Worm (Caenorhabditis elegans) whole organism, young adult: ENCODE results near the gene ZK938.11.

ENCODE experiments used
- D2030.7 ChIP-seq: fragments of 200-800 bp; sonication (Bioruptor generic); IDR thresholded peaks from 2 replicates; pipeline ENCODE4 v1.3.6; 2022; ENCODE audit warnings: missing genetic modification reagents, missing genetic modification characterization, missing compliant biosample characterization
- F33H1.4 ChIP-seq: fragments of 200-800 bp; sonication (Bioruptor generic); IDR thresholded peaks from 2 replicates; pipeline ENCODE4 v1.3.6; 2022; ENCODE audit warnings: missing genetic modification reagents, missing genetic modification characterization, missing compliant biosample characterization
- attf-6 ChIP-seq: fragments of 200-800 bp; sonication (Bioruptor generic); IDR thresholded peaks from 2 replicates; pipeline ENCODE4 v1.3.6; 2022; ENCODE audit warnings: missing genetic modification reagents, missing genetic modification characterization, missing compliant biosample characterization
- dpl-1 ChIP-seq: fragments of 150-350 bp; optimal IDR thresholded peaks from 2 replicates; lab custom pipeline; 2014; ENCODE audit warnings: missing biosample characterization, missing genetic modification reagents, missing genetic modification characterization
- egl-44 ChIP-seq: fragments of 200-800 bp; sonication (Bioruptor generic); IDR thresholded peaks from 2 replicates; pipeline ENCODE4 v1.3.6; 2022; ENCODE audit warnings: missing genetic modification reagents, missing genetic modification characterization, missing compliant biosample characterization
- gei-17 ChIP-seq: fragments of 200-800 bp; sonication (Bioruptor generic); optimal IDR thresholded peaks from 2 replicates; lab custom pipeline; 2018; ENCODE audit warnings: mild to moderate bottlenecking, missing genetic modification characterization, missing compliant biosample characterization
- rcor-1 ChIP-seq: fragments of 200-800 bp; sonication (Bioruptor generic); IDR thresholded peaks from 2 replicates; pipeline ENCODE4 v1.3.6; 2022; ENCODE audit warnings: missing genetic modification reagents, missing genetic modification characterization, missing compliant biosample characterization
- sea-2 ChIP-seq: fragments of 200-800 bp; sonication (Bioruptor generic); IDR thresholded peaks from 2 replicates; pipeline ENCODE4 v1.3.6; 2022; ENCODE audit warnings: missing genetic modification characterization, missing compliant biosample characterization
- snpc-4 ChIP-seq, 5 experiments: fragments of 150-350 bp in 1 of 5; sonication (generic microtip) in 4 of 5; optimal IDR thresholded peaks; 2 replicates each; lab custom pipeline; 2014 to 2018; ENCODE audit warnings: missing genetic modification characterization in 5 of 5, missing biosample characterization in 3 of 5, antibody characterized with exemption in 2 of 5, mild to moderate bottlenecking in 2 of 5, missing compliant biosample characterization in 2 of 5, missing genotype in 2 of 5, moderate library complexity in 2 of 5, missing genetic modification reagents in 1 of 5
- unc-62 ChIP-seq: fragments of 150-350 bp; optimal IDR thresholded peaks from 2 replicates; lab custom pipeline; 2014; ENCODE audit warnings: missing biosample characterization, missing genetic modification reagents, missing genetic modification characterization
- ztf-18 ChIP-seq: sonication (generic microtip); optimal IDR thresholded peaks from 2 replicates; lab custom pipeline; 2016; ENCODE audit warnings: missing genotype, mild to moderate bottlenecking, missing genetic modification characterization, missing compliant biosample characterization

ce11 chrII:9855620-9856019, 15.4 kb upstream of the ZK938.11 start, which contains the start of gene chil-4:
- TF ChIP-seq ztf-18 (tag; lab: Kevin White, UChicago) (no peak), sea-2 (GFP tag; lab: Robert Waterston, UW) (no peak), unc-62 (GFP tag; lab: Kevin White, UChicago) (no peak), snpc-4 (GFP tag; optimal IDR thresholded peaks at IDR 0.05; lab: Kevin White, UChicago) (no peak), snpc-4 (tag; optimal IDR thresholded peaks at IDR 0.05; lab: Kevin White, UChicago) (no peak), attf-6 (GFP tag; lab: Robert Waterston, UW) (no peak), dpl-1 (GFP tag; lab: Kevin White, UChicago) (no peak), F33H1.4 (GFP tag; lab: Robert Waterston, UW) (no peak), egl-44 (GFP tag; lab: Robert Waterston, UW) (no peak), rcor-1 (GFP tag; lab: Robert Waterston, UW) (no peak), D2030.7 (GFP tag; lab: Robert Waterston, UW) (no peak), gei-17 (GFP tag; lab: Kevin White, UChicago) (no peak)
